Worm (Caenorhabditis elegans) whole organism, L2 larva: ENCODE data around the gene tomm-7.

Source experiments
- C34F6.9 ChIP-seq: fragments of 150-350 bp; optimal IDR thresholded peaks from 2 replicates; lab custom pipeline; 2014; ENCODE audit warnings: missing biosample characterization, missing genetic modification characterization
- ama-1 ChIP-seq: fragments of 150-350 bp; optimal IDR thresholded peaks from 2 replicates; lab custom pipeline; 2018; ENCODE audit warnings: inconsistent platforms
- ceh-82 ChIP-seq: fragments of 150-350 bp; optimal IDR thresholded peaks from 2 replicates; lab custom pipeline; 2014; ENCODE audit warnings: missing biosample characterization, missing genetic modification characterization
- elt-3 ChIP-seq: sonication (generic microtip); optimal IDR thresholded peaks from 2 replicates; lab custom pipeline; 2017; ENCODE audit warnings: missing biosample characterization, missing genetic modification characterization
- fos-1 ChIP-seq: fragments of 150-350 bp; optimal IDR thresholded peaks from 2 replicates; lab custom pipeline; 2014; ENCODE audit warnings: missing biosample characterization, missing genetic modification characterization
- mab-5 ChIP-seq: fragments of 150-350 bp; optimal IDR thresholded peaks from 2 replicates; lab custom pipeline; 2014; ENCODE audit warnings: missing biosample characterization, missing genetic modification characterization
- nhr-129 ChIP-seq: fragments of 150-350 bp; optimal IDR thresholded peaks from 2 replicates; lab custom pipeline; 2014; ENCODE audit warnings: missing biosample characterization, missing genetic modification characterization
- nhr-237 ChIP-seq: fragments of 150-350 bp; optimal IDR thresholded peaks from 2 replicates; lab custom pipeline; 2014; ENCODE audit warnings: missing biosample characterization, missing genetic modification characterization
- nhr-25 ChIP-seq: fragments of 150-350 bp; sonication (generic microtip); optimal IDR thresholded peaks from 3 replicates; lab custom pipeline; 2014; ENCODE audit warnings: missing biosample characterization, missing genetic modification characterization
- sma-3 ChIP-seq: sonication (generic microtip); optimal IDR thresholded peaks from 2 replicates; lab custom pipeline; 2016; ENCODE audit warnings: missing genetic modification reagents, missing genetic modification characterization, missing compliant biosample characterization

ce11 chrIII:7900733-7901132 is 41.3 kb downstream of the tomm-7 start, which contains the start of gene best-24:
- TF ChIP-seq nhr-237 = no peak
- TF ChIP-seq ceh-82 (tag; lab: Kevin White, UChicago) = no peak
- TF ChIP-seq ama-1 (lab: Kevin White, UChicago) = no peak
- no peak for TF ChIP-seq elt-3 (tag; lab: Kevin White, UChicago)
- TF ChIP-seq nhr-25 = no peak
- TF ChIP-seq C34F6.9 (tag; lab: Kevin White, UChicago) = no peak
- no peak for TF ChIP-seq sma-3 (GFP tag; lab: Kevin White, UChicago)
- TF ChIP-seq nhr-129 (tag; lab: Kevin White, UChicago) = no peak
- no peak for TF ChIP-seq fos-1 (tag; lab: Kevin White, UChicago)
- TF ChIP-seq mab-5 = no peak
